Worm (Caenorhabditis elegans) whole organism, L3 larva: Measurements from ENCODE around the gene pqn-65.

ENCODE experiments used
- R02D3.7 ChIP-seq: fragments of 150-350 bp; optimal IDR thresholded peaks from 2 replicates; lab custom pipeline; 2014; ENCODE audit warnings: missing biosample characterization, missing genetic modification characterization
- ZK546.5 ChIP-seq: sonication (generic microtip); optimal IDR thresholded peaks from 2 replicates; lab custom pipeline; 2017; ENCODE audit warnings: missing biosample characterization, missing genetic modification characterization
- aly-2 ChIP-seq: fragments of 150-350 bp; optimal IDR thresholded peaks from 2 replicates; lab custom pipeline; 2014; ENCODE audit warnings: missing biosample characterization, missing genetic modification characterization
- ama-1 ChIP-seq: fragments of 150-350 bp; optimal IDR thresholded peaks from 2 replicates; lab custom pipeline; 2018
- ceh-16 ChIP-seq: sonication (generic microtip); optimal IDR thresholded peaks from 2 replicates; lab custom pipeline; 2017; ENCODE audit warnings: missing biosample characterization, missing genetic modification characterization
- ceh-28 ChIP-seq: fragments of 150-350 bp; optimal IDR thresholded peaks from 2 replicates; lab custom pipeline; 2014; ENCODE audit warnings: missing biosample characterization, missing genetic modification reagents, missing genetic modification characterization
- ceh-82 ChIP-seq: fragments of 150-350 bp; optimal IDR thresholded peaks from 2 replicates; lab custom pipeline; 2014; ENCODE audit warnings: missing biosample characterization, missing genetic modification characterization
- ceh-9 ChIP-seq: sonication (generic microtip); optimal IDR thresholded peaks from 2 replicates; lab custom pipeline; 2018; ENCODE audit warnings: missing biosample characterization, missing genetic modification characterization
- daf-12 ChIP-seq: fragments of 150-350 bp; optimal IDR thresholded peaks from 2 replicates; lab custom pipeline; 2014; ENCODE audit warnings: missing biosample characterization, missing genetic modification reagents, missing genetic modification characterization
- egl-27 ChIP-seq: sonication (generic microtip); optimal IDR thresholded peaks from 4 replicates; lab custom pipeline; 2017; ENCODE audit warnings: missing biosample characterization, missing genetic modification reagents, missing genetic modification characterization
- egl-5 ChIP-seq: fragments of 150-350 bp; optimal IDR thresholded peaks from 2 replicates; lab custom pipeline; 2017; ENCODE audit warnings: missing biosample characterization, missing genetic modification reagents, missing genetic modification characterization, inconsistent platforms
- elt-1 ChIP-seq: fragments of 150-350 bp; optimal IDR thresholded peaks from 2 replicates; lab custom pipeline; 2014; ENCODE audit warnings: missing biosample characterization, missing genetic modification characterization
- elt-3 ChIP-seq, 3 experiments: fragments of 150-350 bp in 1 of 3; sonication (generic microtip) in 2 of 3; optimal IDR thresholded peaks; 2 replicates in 2 of 3; 4 replicates in 1 of 3; lab custom pipeline; 2014 to 2017; ENCODE audit warnings: missing biosample characterization in 3 of 3, missing genetic modification characterization in 3 of 3
- fkh-2 ChIP-seq: fragments of 150-350 bp; optimal IDR thresholded peaks from 2 replicates; lab custom pipeline; 2014; ENCODE audit warnings: missing biosample characterization, missing genetic modification reagents, missing genetic modification characterization
- fos-1 ChIP-seq: fragments of 150-350 bp; optimal IDR thresholded peaks from 2 replicates; lab custom pipeline; 2014; ENCODE audit warnings: missing biosample characterization, missing genetic modification characterization
- jun-1 ChIP-seq: fragments of 150-350 bp; optimal IDR thresholded peaks from 2 replicates; lab custom pipeline; 2014; ENCODE audit warnings: missing biosample characterization, missing genetic modification reagents, missing genetic modification characterization
- lin-15B ChIP-seq: fragments of 150-350 bp; optimal IDR thresholded peaks from 2 replicates; lab custom pipeline; 2014; ENCODE audit warnings: missing biosample characterization, missing genetic modification characterization
- lin-39 ChIP-seq: fragments of 150-350 bp; optimal IDR thresholded peaks from 2 replicates; lab custom pipeline; 2018; ENCODE audit warnings: missing biosample characterization, missing genetic modification reagents, missing genetic modification characterization
- lsy-12 ChIP-seq: sonication (generic microtip); optimal IDR thresholded peaks from 2 replicates; lab custom pipeline; 2016; ENCODE audit warnings: mild to moderate bottlenecking, missing genetic modification characterization, missing compliant biosample characterization
- mdl-1 ChIP-seq: fragments of 150-350 bp; optimal IDR thresholded peaks from 2 replicates; lab custom pipeline; 2014; ENCODE audit warnings: missing biosample characterization, missing genetic modification characterization
- mml-1 ChIP-seq: fragments of 150-350 bp; sonication (generic microtip); optimal IDR thresholded peaks from 3 replicates; lab custom pipeline; 2014; ENCODE audit warnings: missing biosample characterization, missing genetic modification characterization
- nhr-11 ChIP-seq: fragments of 150-350 bp; optimal IDR thresholded peaks from 2 replicates; lab custom pipeline; 2014; ENCODE audit warnings: missing biosample characterization, missing genetic modification characterization
- nhr-25 ChIP-seq: sonication (generic microtip); optimal IDR thresholded peaks from 2 replicates; lab custom pipeline; 2017; ENCODE audit warnings: missing biosample characterization, missing genetic modification characterization
- nhr-28 ChIP-seq: fragments of 150-350 bp; optimal IDR thresholded peaks from 2 replicates; lab custom pipeline; 2014; ENCODE audit warnings: missing biosample characterization, missing genetic modification characterization
- nhr-43 ChIP-seq: sonication (generic microtip); optimal IDR thresholded peaks from 2 replicates; lab custom pipeline; 2016; ENCODE audit warnings: mild to moderate bottlenecking, missing genetic modification characterization, missing compliant biosample characterization; ENCODE audit not compliant: poor library complexity, severe bottlenecking
- nhr-67 ChIP-seq: fragments of 150-350 bp; optimal IDR thresholded peaks from 2 replicates; lab custom pipeline; 2014; ENCODE audit warnings: missing biosample characterization, missing genetic modification characterization
- nhr-76 ChIP-seq: fragments of 150-350 bp; sonication (generic microtip); optimal IDR thresholded peaks from 5 replicates; lab custom pipeline; 2014; ENCODE audit warnings: missing biosample characterization, missing genetic modification characterization
- nhr-77 ChIP-seq: fragments of 150-350 bp; optimal IDR thresholded peaks from 2 replicates; lab custom pipeline; 2014; ENCODE audit warnings: missing biosample characterization, missing genetic modification characterization
- pha-4 ChIP-seq: fragments of 150-350 bp; optimal IDR thresholded peaks from 2 replicates; lab custom pipeline; 2014; ENCODE audit warnings: missing biosample characterization, missing genetic modification reagents, missing genetic modification characterization
- pqm-1 ChIP-seq: fragments of 150-350 bp; optimal IDR thresholded peaks from 2 replicates; lab custom pipeline; 2017; ENCODE audit warnings: missing biosample characterization, missing genetic modification characterization, inconsistent platforms
- snpc-4 ChIP-seq: fragments of 150-350 bp; optimal IDR thresholded peaks from 2 replicates; lab custom pipeline; 2014; ENCODE audit warnings: missing biosample characterization, missing genetic modification characterization
- unc-39 ChIP-seq: sonication (generic microtip); optimal IDR thresholded peaks from 4 replicates; lab custom pipeline; 2017; ENCODE audit warnings: missing biosample characterization, missing genetic modification characterization
- unc-62 ChIP-seq: fragments of 150-350 bp; sonication (generic microtip); optimal IDR thresholded peaks from 4 replicates; lab custom pipeline; 2014; ENCODE audit warnings: missing biosample characterization, missing genetic modification reagents, missing genetic modification characterization
- zag-1 ChIP-seq: fragments of 150-350 bp; optimal IDR thresholded peaks from 2 replicates; lab custom pipeline; 2014; ENCODE audit warnings: missing biosample characterization, missing genetic modification characterization
- ztf-4 ChIP-seq: fragments of 150-350 bp; optimal IDR thresholded peaks from 2 replicates; lab custom pipeline; 2014; ENCODE audit warnings: missing biosample characterization, missing genetic modification characterization

The pqn-65 gene

DNA sequence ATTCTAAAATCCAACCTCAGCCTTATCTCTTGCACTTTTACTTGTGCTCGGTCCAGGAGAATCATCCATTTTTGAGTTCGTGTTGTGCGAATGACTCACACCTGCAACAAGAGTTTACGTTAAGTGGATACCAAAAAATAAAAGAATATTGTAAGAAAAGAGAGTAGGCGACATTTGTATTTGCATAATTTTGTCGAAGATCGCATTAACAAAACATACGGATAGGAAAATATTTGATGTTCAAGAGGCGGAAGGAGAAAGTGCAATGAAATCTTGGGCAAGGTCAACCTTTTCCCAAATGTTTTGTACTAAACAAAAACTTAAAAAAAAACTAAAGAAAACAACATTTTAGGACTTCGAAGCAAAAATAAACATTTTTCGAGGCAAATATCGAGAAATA is 13.6 kb downstream of the pqn-65 start, which contains the start of gene spat-3:
Gene spat-3, minus strand, starts transcription at position 101 of the 400 bp plus-strand sequence.
- TF ChIP-seq zag-1 (tag; lab: Kevin White, UChicago) (no peak), elt-1 (tag; lab: Kevin White, UChicago) (no peak), ceh-9 (no peak), nhr-28 (no peak), snpc-4 (tag; lab: Kevin White, UChicago) (no peak), pqm-1 (tag; lab: Kevin White, UChicago) (no peak), aly-2 (tag; lab: Kevin White, UChicago) (no peak), unc-62 (GFP tag; lab: Kevin White, UChicago) (no peak), elt-3 (tag; optimal IDR thresholded peaks at IDR 0.05; lab: Kevin White, UChicago) (no peak), lsy-12 (tag; lab: Kevin White, UChicago) (no peak), nhr-43 (tag; lab: Kevin White, UChicago) (no peak)

DNA sequence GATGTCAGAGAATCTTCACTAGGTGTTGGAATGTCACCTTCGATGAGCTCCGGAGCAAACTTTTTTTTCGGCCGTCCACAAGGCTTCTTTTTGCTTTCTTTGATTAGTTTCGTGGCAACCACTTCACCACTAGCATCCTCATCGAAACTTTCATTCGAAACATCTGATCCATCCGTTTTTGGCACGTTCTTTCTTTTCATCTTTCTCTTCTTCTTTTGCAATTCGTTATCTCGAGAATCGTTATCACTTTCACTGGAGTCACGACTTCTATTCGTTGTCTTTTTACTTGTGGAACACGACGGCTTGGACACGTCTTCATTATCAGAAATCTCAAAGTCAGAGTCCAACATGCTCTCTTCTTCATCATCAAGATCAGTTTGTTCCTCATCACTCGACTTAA is 15.2 kb downstream of the pqn-65 start:
- TF ChIP-seq unc-39 (tag; lab: Kevin White, UChicago) (no peak), daf-12 (tag; lab: Kevin White, UChicago) (no peak), nhr-11 (no peak), ceh-28 (tag; lab: Kevin White, UChicago) (no peak), ceh-82 (tag; lab: Kevin White, UChicago) (no peak), mdl-1 (tag; lab: Kevin White, UChicago) (no peak), ceh-9 (no peak), fos-1 (tag; lab: Kevin White, UChicago) (no peak), jun-1 (tag; lab: Kevin White, UChicago) (no peak), nhr-67 (tag; lab: Kevin White, UChicago) (no peak), nhr-76 (no peak), lin-15B (tag; lab: Kevin White, UChicago) (no peak), fkh-2 (tag; lab: Kevin White, UChicago) (no peak), pqm-1 (tag; lab: Kevin White, UChicago) (no peak), snpc-4 (tag; lab: Kevin White, UChicago) (no peak)

DNA sequence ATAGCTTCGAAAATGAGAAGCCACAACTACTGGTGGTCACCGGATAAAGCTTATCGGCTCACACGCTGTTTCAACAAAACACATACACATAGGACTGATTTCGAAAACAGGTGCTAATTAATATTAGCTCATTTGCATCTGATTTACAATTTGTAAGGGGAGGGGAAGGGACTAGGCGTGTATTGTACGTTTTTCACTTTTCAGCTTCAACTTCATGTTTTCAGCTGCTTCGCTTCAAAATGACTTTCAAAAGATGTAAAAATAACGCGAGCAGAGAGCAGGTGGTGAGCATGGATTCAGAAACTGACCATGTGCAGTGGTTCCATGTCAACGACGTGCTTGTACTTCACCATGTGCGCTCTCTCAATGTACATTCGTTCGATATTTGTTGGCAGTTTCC is 18.4 kb downstream of the pqn-65 start:
- TF ChIP-seq jun-1 (tag; lab: Kevin White, UChicago) (no peak), ama-1 (lab: Kevin White, UChicago) (no peak), pha-4 (tag; lab: Kevin White, UChicago) (no peak), zag-1 (tag; lab: Kevin White, UChicago) (no peak), egl-5 (tag; lab: Kevin White, UChicago) (no peak), daf-12 (tag; lab: Kevin White, UChicago) (no peak), pqm-1 (tag; lab: Kevin White, UChicago) (no peak), mml-1 (tag; lab: Kevin White, UChicago) (no peak)

- TF ChIP-seq ceh-9 (no peak), ama-1 (lab: Kevin White, UChicago) (no peak)
Measured at ce11 chrX:4599526-4599925, 19.9 kb downstream of the pqn-65 start.

DNA sequence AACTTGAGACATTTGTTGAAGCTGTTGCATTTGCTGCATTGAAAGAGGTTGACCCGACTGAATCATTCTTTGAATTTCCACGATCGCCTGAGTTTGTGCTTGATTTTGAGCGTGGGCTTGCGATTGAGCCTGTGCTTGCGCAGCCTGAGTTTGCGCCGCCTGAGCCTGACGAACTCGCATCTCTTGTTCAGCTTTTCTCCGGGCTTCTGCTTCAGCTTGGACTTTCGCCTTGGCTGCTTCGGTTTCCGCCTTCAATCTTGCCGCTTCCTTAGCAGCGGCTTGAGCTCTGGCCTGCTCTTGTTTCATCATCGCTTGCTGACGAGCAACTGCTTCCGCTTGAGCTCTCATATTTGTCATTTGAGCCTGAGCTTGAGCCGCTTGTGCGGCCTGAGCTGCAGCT is 22.0 kb downstream of the pqn-65 start:
- no peak for TF ChIP-seq daf-12 (tag; lab: Kevin White, UChicago)
- TF ChIP-seq lin-39 (tag; lab: Kevin White, UChicago) = no peak
- TF ChIP-seq ceh-82 (tag; lab: Kevin White, UChicago) = no peak
- TF ChIP-seq egl-27 (tag; lab: Kevin White, UChicago) = no peak
- TF ChIP-seq elt-3 (tag; optimal IDR thresholded peaks at IDR 0.05; lab: Kevin White, UChicago) = no peak
- TF ChIP-seq nhr-11 = no peak
- TF ChIP-seq nhr-77 (tag; lab: Kevin White, UChicago) = no peak
- TF ChIP-seq nhr-25 (tag; lab: Kevin White, UChicago) = no peak
- TF ChIP-seq nhr-43 (tag; lab: Kevin White, UChicago) = no peak
- TF ChIP-seq nhr-76 = no peak
- TF ChIP-seq ztf-4 (tag; lab: Kevin White, UChicago) = no peak
- TF ChIP-seq nhr-28 = no peak
- TF ChIP-seq egl-5 (tag; lab: Kevin White, UChicago) = no peak
- TF ChIP-seq ceh-28 (tag; lab: Kevin White, UChicago) = no peak
- TF ChIP-seq ceh-16 = no peak
- TF ChIP-seq ZK546.5 = no peak
- no peak for TF ChIP-seq R02D3.7
- TF ChIP-seq nhr-67 (tag; lab: Kevin White, UChicago) = no peak
